Fruit fly (Drosophila melanogaster): Measurements from ENCODE around the gene Tengl2.

- TF ChIP-seq Crg-1 (GFP tag; optimal IDR thresholded peaks at IDR 0.05) (no peak), Mnt (GFP tag; optimal IDR thresholded peaks at IDR 0.05) (no peak), CG33017 (tag; optimal IDR thresholded peaks at IDR 0.05) (no peak), CG7045 (GFP tag; optimal IDR thresholded peaks at IDR 0.05) (no peak), CG11617 (GFP tag; optimal IDR thresholded peaks at IDR 0.05) (no peak), CG7101 (tag; optimal IDR thresholded peaks at IDR 0.05) (no peak), ovo (GFP tag; optimal IDR thresholded peaks at IDR 0.05) (no peak), CG14711 (tag; optimal IDR thresholded peaks at IDR 0.05) (no peak), tj (GFP tag; optimal IDR thresholded peaks at IDR 0.05) (no peak), Hr96 (GFP tag; optimal IDR thresholded peaks at IDR 0.05) (no peak)
Observed at dm6 chr2L:2199433-2199796, 39.8 kb downstream of the Tengl2 start.
